Fruit fly (Drosophila melanogaster): ENCODE measurements around the gene cni.

The cni gene

dm6 chr2L:16310648-16311047 is at the start of gene cni, which contains the start of gene fzy:
Gene cni, minus strand, starts transcription at chr2L:16310726.
Gene fzy, plus strand, starts transcription at chr2L:16310956.
- TF ChIP-seq noc (tag; optimal IDR thresholded peaks at IDR 0.05): no peak

- TF ChIP-seq noc (tag; optimal IDR thresholded peaks at IDR 0.05): no peak
These were observed 47.3 kb upstream of the cni start for dm6 chr2L:16357865-16358264.

dm6 chr2L:16356249-16357025 is 45.9 kb upstream of the cni start, which contains the start of gene CaBP1:
Gene CaBP1, minus strand, starts transcription at chr2L:16356735.
- no peak for TF ChIP-seq noc (tag; optimal IDR thresholded peaks at IDR 0.05)

- TF ChIP-seq noc (tag; optimal IDR thresholded peaks at IDR 0.05): no peak
These were observed 43.2 kb upstream of the cni start for dm6 chr2L:16353765-16354164.

dm6 chr2L:16352585-16353580 is 42.4 kb upstream of the cni start, which contains the start of the genes Hyls1, chif and CG4455:
Gene Hyls1, minus strand, starts transcription at chr2L:16352628.
Gene chif, minus strand, starts transcription at chr2L:16352628.
Gene CG4455, plus strand, starts transcription at chr2L:16352934.
- peak; percentile 57 for TF ChIP-seq noc (tag; optimal IDR thresholded peaks at IDR 0.05)

- no peak for TF ChIP-seq noc (tag; optimal IDR thresholded peaks at IDR 0.05)
These were observed 41.5 kb upstream of the cni start for dm6 chr2L:16351805-16352584.

- peak; percentile 99 for TF ChIP-seq noc (tag; optimal IDR thresholded peaks at IDR 0.05)
These were observed 40.4 kb upstream of the cni start for dm6 chr2L:16350742-16351568.

dm6 chr2L:16350160-16350633 is 39.7 kb upstream of the cni start:
- no peak for TF ChIP-seq noc (tag; optimal IDR thresholded peaks at IDR 0.05)

- no peak for TF ChIP-seq noc (tag; optimal IDR thresholded peaks at IDR 0.05)
These were observed 31.7 kb upstream of the cni start, which contains the start of gene CG44405 for dm6 chr2L:16342224-16342623. Gene CG44405, minus strand, starts transcription at chr2L:16342324.

dm6 chr2L:16340268-16340667 is 29.7 kb upstream of the cni start, which contains the start of gene CG42266:
Gene CG42266, minus strand, starts transcription at chr2L:16340368.
- TF ChIP-seq noc (tag; optimal IDR thresholded peaks at IDR 0.05): no peak

- no peak for TF ChIP-seq noc (tag; optimal IDR thresholded peaks at IDR 0.05)
These were observed 27.3 kb upstream of the cni start, which contains the start of gene CG31817 for dm6 chr2L:16337785-16338184. Gene CG31817, minus strand, starts transcription at chr2L:16337885.

- no peak for TF ChIP-seq noc (tag; optimal IDR thresholded peaks at IDR 0.05)
These were observed 19.1 kb upstream of the cni start, which contains the start of gene CG4440 for dm6 chr2L:16329625-16330024. Gene CG4440, plus strand, starts transcription at chr2L:16329925.

- TF ChIP-seq noc (tag; optimal IDR thresholded peaks at IDR 0.05): no peak
These were observed 18.6 kb upstream of the cni start, which contains the start of gene mRpL4 for dm6 chr2L:16329102-16329520. Gene mRpL4, minus strand, starts transcription at chr2L:16329132.

- TF ChIP-seq noc (tag; optimal IDR thresholded peaks at IDR 0.05): no peak
These were observed 16.4 kb upstream of the cni start, which contains the start of gene CG4278 for dm6 chr2L:16326892-16327291. Gene CG4278, plus strand, starts transcription at chr2L:16327069.

All from whole organism, larva.